Fruit fly (Drosophila melanogaster) whole organism, prepupa: ENCODE results near the gene Tg.
A peak's percentile ranks its signal among the peaks of the same experiment; 100 is the strongest.

Experiments used
- Blimp-1 ChIP-seq: fragments of 200-800 bp; sonication (Bioruptor generic); optimal IDR thresholded peaks from 3 replicates; lab custom pipeline; 2017; ENCODE audit warnings: missing biosample characterization, missing genetic modification characterization, mild to moderate bottlenecking, moderate library complexity, missing genetic modification reagents
- CG10631 ChIP-seq: fragments of 200-800 bp; sonication (Bioruptor generic); optimal IDR thresholded peaks from 2 replicates; lab custom pipeline; 2016; ENCODE audit warnings: missing biosample characterization, missing genetic modification characterization
- CG11294 ChIP-seq: fragments of 200-800 bp; sonication (Bioruptor generic); IDR thresholded peaks from 2 replicates; pipeline ENCODE4 v1.3.6; 2022; ENCODE audit warnings: missing biosample characterization, missing genetic modification characterization
- CG15336 ChIP-seq: fragments of 200-800 bp; sonication (Bioruptor generic); IDR thresholded peaks from 2 replicates; pipeline ENCODE4 v1.3.6; 2022; ENCODE audit warnings: missing biosample characterization, missing genetic modification characterization
- CG16779 ChIP-seq: fragments of 200-800 bp; sonication (Bioruptor generic); optimal IDR thresholded peaks from 3 replicates; lab custom pipeline; 2017; ENCODE audit warnings: missing biosample characterization, mild to moderate bottlenecking, missing genetic modification characterization
- CG3032 ChIP-seq: fragments of 200-800 bp; optimal IDR thresholded peaks from 2 replicates; lab custom pipeline; 2019; ENCODE audit warnings: missing biosample characterization, mild to moderate bottlenecking, missing genetic modification characterization, moderate library complexity
- CG31627 ChIP-seq: fragments of 200-800 bp; sonication (Bioruptor generic); optimal IDR thresholded peaks from 3 replicates; lab custom pipeline; 2016; ENCODE audit warnings: missing biosample characterization, missing genetic modification characterization
- CG4318 ChIP-seq: fragments of 200-800 bp; sonication (Bioruptor generic); optimal IDR thresholded peaks from 3 replicates; lab custom pipeline; 2017; ENCODE audit warnings: missing biosample characterization, mild to moderate bottlenecking, missing genetic modification characterization
- CG6163 ChIP-seq: fragments of 200-800 bp; sonication (Bioruptor generic); IDR thresholded peaks from 3 replicates; pipeline ENCODE4 v1.3.6; 2022; ENCODE audit warnings: missing biosample characterization, missing genetic modification characterization
- CG6276 ChIP-seq: fragments of 200-800 bp; sonication (Bioruptor generic); optimal IDR thresholded peaks from 2 replicates; lab custom pipeline; 2017; ENCODE audit warnings: missing biosample characterization, mild to moderate bottlenecking, missing genetic modification characterization
- CG6808 ChIP-seq: fragments of 200-800 bp; sonication (Bioruptor generic); optimal IDR thresholded peaks from 3 replicates; lab custom pipeline; 2017; ENCODE audit warnings: missing biosample characterization, missing genetic modification characterization, mild to moderate bottlenecking, moderate library complexity, missing genetic modification reagents
- CG7368 ChIP-seq: fragments of 200-800 bp; sonication (Bioruptor generic); optimal IDR thresholded peaks from 3 replicates; lab custom pipeline; 2016; ENCODE audit warnings: missing biosample characterization, missing genetic modification characterization
- CG8119 ChIP-seq: fragments of 200-800 bp; sonication (Bioruptor generic); IDR thresholded peaks from 3 replicates; pipeline ENCODE4 v1.3.6; 2022; ENCODE audit warnings: missing biosample characterization, missing genetic modification characterization
- CG8319 ChIP-seq: fragments of 200-800 bp; sonication (Bioruptor generic); optimal IDR thresholded peaks from 3 replicates; lab custom pipeline; 2016; ENCODE audit warnings: missing biosample characterization, missing genetic modification characterization
- CG8632 ChIP-seq: fragments of 200-800 bp; sonication (Bioruptor generic); optimal IDR thresholded peaks from 3 replicates; lab custom pipeline; 2016; ENCODE audit warnings: missing biosample characterization, missing genetic modification characterization
- CG9139 ChIP-seq: fragments of 200-800 bp; sonication (Bioruptor generic); optimal IDR thresholded peaks from 3 replicates; lab custom pipeline; 2017; ENCODE audit warnings: missing biosample characterization, mild to moderate bottlenecking, missing genetic modification characterization
- Eip75B ChIP-seq: fragments of 200-800 bp; sonication (Bioruptor generic); optimal IDR thresholded peaks from 3 replicates; lab custom pipeline; 2016; ENCODE audit warnings: missing biosample characterization, missing genetic modification characterization
- Eip93F ChIP-seq: fragments of 200-800 bp; sonication (Bioruptor generic); optimal IDR thresholded peaks from 2 replicates; lab custom pipeline; 2016; ENCODE audit warnings: missing biosample characterization, mild to moderate bottlenecking, missing genetic modification characterization
- Ets21C ChIP-seq: fragments of 200-800 bp; sonication (Bioruptor generic); optimal IDR thresholded peaks from 3 replicates; lab custom pipeline; 2016; ENCODE audit warnings: missing biosample characterization, missing genetic modification characterization
- Hr4 ChIP-seq: fragments of 200-800 bp; sonication (Bioruptor generic); optimal IDR thresholded peaks from 3 replicates; lab custom pipeline; 2016; ENCODE audit warnings: missing biosample characterization, missing genetic modification characterization
- Met ChIP-seq: fragments of 200-800 bp; sonication (Bioruptor generic); optimal IDR thresholded peaks from 3 replicates; lab custom pipeline; 2016; ENCODE audit warnings: missing biosample characterization, missing genetic modification characterization
- OdsH ChIP-seq: fragments of 200-800 bp; sonication (Bioruptor generic); optimal IDR thresholded peaks from 3 replicates; lab custom pipeline; 2016; ENCODE audit warnings: missing biosample characterization, missing genetic modification characterization
- Sox102F ChIP-seq: fragments of 200-800 bp; sonication (Bioruptor generic); optimal IDR thresholded peaks from 2 replicates; lab custom pipeline; 2016; ENCODE audit warnings: missing biosample characterization, mild to moderate bottlenecking, missing genetic modification characterization
- Sox14 ChIP-seq: fragments of 200-800 bp; sonication (Bioruptor generic); optimal IDR thresholded peaks from 3 replicates; lab custom pipeline; 2016; ENCODE audit warnings: missing biosample characterization, missing genetic modification characterization
- acj6 ChIP-seq: fragments of 200-800 bp; sonication (Bioruptor generic); optimal IDR thresholded peaks from 3 replicates; lab custom pipeline; 2016; ENCODE audit warnings: missing biosample characterization, missing genetic modification characterization
- dac ChIP-seq: fragments of 200-800 bp; sonication (Bioruptor generic); optimal IDR thresholded peaks from 2 replicates; lab custom pipeline; 2017; ENCODE audit warnings: missing biosample characterization, mild to moderate bottlenecking, missing genetic modification characterization
- eg ChIP-seq: fragments of 200-800 bp; sonication (Bioruptor generic); IDR thresholded peaks from 3 replicates; pipeline ENCODE4 v1.3.6; 2022; ENCODE audit warnings: missing biosample characterization, missing genetic modification characterization
- fd59A ChIP-seq: fragments of 200-800 bp; sonication (Bioruptor generic); optimal IDR thresholded peaks from 2 replicates; lab custom pipeline; 2017; ENCODE audit warnings: missing biosample characterization, mild to moderate bottlenecking, missing genetic modification characterization, missing genetic modification reagents
- fd85E ChIP-seq: fragments of 200-800 bp; sonication (Bioruptor generic); optimal IDR thresholded peaks from 3 replicates; lab custom pipeline; 2016; ENCODE audit warnings: missing biosample characterization, missing genetic modification characterization
- fkh ChIP-seq: fragments of 200-800 bp; sonication (Bioruptor generic); optimal IDR thresholded peaks from 3 replicates; lab custom pipeline; 2017; ENCODE audit warnings: missing biosample characterization, mild to moderate bottlenecking, missing genetic modification characterization, moderate library complexity
- net ChIP-seq: fragments of 200-800 bp; sonication (Bioruptor generic); optimal IDR thresholded peaks from 3 replicates; lab custom pipeline; 2016; ENCODE audit warnings: missing biosample characterization, missing genetic modification characterization
- pdm3 ChIP-seq: fragments of 200-800 bp; sonication (Bioruptor generic); optimal IDR thresholded peaks from 3 replicates; lab custom pipeline; 2016; ENCODE audit warnings: missing biosample characterization, missing genetic modification characterization
- spab ChIP-seq: fragments of 200-800 bp; sonication (Bioruptor generic); optimal IDR thresholded peaks from 2 replicates; lab custom pipeline; 2017; ENCODE audit warnings: missing biosample characterization, mild to moderate bottlenecking, missing genetic modification characterization, missing genetic modification reagents
- ss ChIP-seq, 2 experiments: fragments of 200-800 bp; sonication (Bioruptor generic); optimal IDR thresholded peaks; 2 replicates in 1 of 2; 3 replicates in 1 of 2; lab custom pipeline; 2017 to 2018; ENCODE audit warnings: mild to moderate bottlenecking in 2 of 2, missing biosample characterization in 2 of 2, missing genetic modification characterization in 2 of 2, moderate library complexity in 1 of 2
- svp ChIP-seq: fragments of 200-800 bp; sonication (Bioruptor generic); peaks from one replicate; lab custom pipeline; 2016; ENCODE audit warnings: missing biosample characterization, missing genetic modification characterization
- topi ChIP-seq: fragments of 200-800 bp; sonication (Bioruptor generic); optimal IDR thresholded peaks from 3 replicates; lab custom pipeline; 2016; ENCODE audit warnings: missing biosample characterization, missing genetic modification characterization
- vri ChIP-seq: fragments of 200-800 bp; sonication (Bioruptor generic); optimal IDR thresholded peaks from 3 replicates; lab custom pipeline; 2016; ENCODE audit warnings: missing biosample characterization, mild to moderate bottlenecking, missing genetic modification characterization

Tg gene

dm6 chr2L:7991951-7992350, 19.3 kb upstream of the Tg start (continued):
- TF ChIP-seq CG8119 (GFP tag; lab: Robert Waterston, UW) (no peak), CG8319 (GFP tag; lab: Kevin White, UChicago) (no peak), dac (GFP tag; lab: Kevin White, UChicago) (no peak), net (GFP tag; lab: Kevin White, UChicago) (no peak), spab (GFP tag; lab: Kevin White, UChicago) (no peak), ss (GFP tag; optimal IDR thresholded peaks at IDR 0.05; lab: Kevin White, UChicago) (no peak), CG8632 (GFP tag; lab: Kevin White, UChicago) (peak; percentile 29), CG9139 (GFP tag; lab: Kevin White, UChicago) (no peak), Sox14 (GFP tag; lab: Kevin White, UChicago) (peak; percentile 16), Eip75B (no peak), CG6276 (GFP tag; lab: Kevin White, UChicago) (no peak), Met (GFP tag; lab: Kevin White, UChicago) (peak; percentile 40), CG10631 (GFP tag; lab: Kevin White, UChicago) (no peak), Ets21C (GFP tag; lab: Kevin White, UChicago) (peak; percentile 62), Blimp-1 (no peak), CG16779 (no peak), CG4318 (GFP tag; lab: Kevin White, UChicago) (no peak), vri (GFP tag; lab: Kevin White, UChicago) (peak; percentile 25), CG7368 (peak; percentile 20), pdm3 (GFP tag; lab: Kevin White, UChicago) (peak; percentile 60), CG6163 (0 out of 3 replicates have a peak, but pooled peaks have one; percentile 39), Eip93F (GFP tag; lab: Kevin White, UChicago) (no peak)

DNA sequence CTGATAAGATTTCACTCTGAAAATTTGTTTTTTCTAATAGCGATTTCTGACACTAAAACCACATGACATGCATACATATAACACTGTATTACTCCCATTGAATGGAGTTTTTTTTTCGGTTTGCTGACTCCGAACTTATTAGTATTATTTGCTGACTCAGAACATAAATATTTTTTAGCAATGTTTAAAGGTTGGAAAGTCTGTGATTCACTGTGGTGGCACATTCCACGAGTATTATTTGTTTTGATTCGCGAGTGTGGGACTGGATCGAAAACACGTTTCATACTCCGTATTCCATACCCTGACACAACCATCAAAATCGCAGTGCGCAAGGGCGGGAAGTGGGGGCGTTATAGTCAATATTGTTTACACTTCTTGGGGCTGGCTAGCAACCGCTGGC, 18.6 kb upstream of the Tg start:
- peak; percentile 35 for TF ChIP-seq fkh (GFP tag; lab: Kevin White, UChicago)
- TF ChIP-seq topi = no peak
- TF ChIP-seq svp = peak; percentile 27
- no peak for TF ChIP-seq fd85E (GFP tag; lab: Kevin White, UChicago)

dm6 chr2L:7993062-7993685, 18.0 kb upstream of the Tg start:
- no peak for TF ChIP-seq CG31627
- TF ChIP-seq svp = peak; percentile 20
- TF ChIP-seq CG10631 (GFP tag; lab: Kevin White, UChicago) = no peak
- no peak for TF ChIP-seq acj6 (GFP tag; lab: Kevin White, UChicago)
- TF ChIP-seq CG15336 (GFP tag; lab: Robert Waterston, UW) = peak; percentile 31; the same call in 1 of the 2 replicates
- TF ChIP-seq OdsH (GFP tag; lab: Kevin White, UChicago) = no peak
- TF ChIP-seq Hr4 (GFP tag; lab: Kevin White, UChicago) = no peak
- TF ChIP-seq Sox102F (GFP tag; lab: Kevin White, UChicago) = no peak
- peak; percentile 50; the same call in 1 of the 3 replicates for TF ChIP-seq eg (GFP tag; lab: Robert Waterston, UW)
- TF ChIP-seq CG3032 (tag; lab: Kevin White, UChicago) = no peak
- 0 out of 3 replicates have a peak, but pooled peaks have one; percentile 5 for TF ChIP-seq CG6163
- TF ChIP-seq fd59A (GFP tag; lab: Kevin White, UChicago) = no peak
- TF ChIP-seq CG6808 (GFP tag; lab: Kevin White, UChicago) = no peak
- no peak for TF ChIP-seq Eip93F (GFP tag; lab: Kevin White, UChicago)
- peak; percentile 23 for TF ChIP-seq CG6276 (GFP tag; lab: Kevin White, UChicago)
- peak; percentile 25; the same call in 1 of the 3 replicates for TF ChIP-seq CG8119 (GFP tag; lab: Robert Waterston, UW)
- no peak for TF ChIP-seq CG8319 (GFP tag; lab: Kevin White, UChicago)
- no peak for TF ChIP-seq ss (GFP tag; optimal IDR thresholded peaks at IDR 0.05; lab: Kevin White, UChicago)
- TF ChIP-seq CG11294 (GFP tag; lab: Robert Waterston, UW) = no peak
- TF ChIP-seq Met (GFP tag; lab: Kevin White, UChicago) = no peak
- TF ChIP-seq net (GFP tag; lab: Kevin White, UChicago) = no peak
